Fruit fly (Drosophila melanogaster) whole organism, embryonic: Measurements from ENCODE around the gene Tip60.

Experiments
- Ada2b ChIP-seq: fragments of 200-800 bp; sonication (Bioruptor generic); IDR thresholded peaks from 2 replicates; pipeline ENCODE4 v1.3.6; 2022; ENCODE audit warnings: missing biosample characterization, missing genetic modification characterization
- CG10209 ChIP-seq: fragments of 200-800 bp; sonication (Bioruptor generic); optimal IDR thresholded peaks from 3 replicates; lab custom pipeline; 2017; ENCODE audit warnings: missing biosample characterization, mild to moderate bottlenecking, missing genetic modification characterization, missing genetic modification reagents
- CG1024 ChIP-seq: fragments of 200-800 bp; sonication (Bioruptor generic); IDR thresholded peaks from 2 replicates; pipeline ENCODE4 v1.3.6; 2022; ENCODE audit warnings: missing biosample characterization, missing genetic modification characterization
- CG10274 ChIP-seq: fragments of 200-800 bp; sonication (Bioruptor generic); optimal IDR thresholded peaks from 3 replicates; lab custom pipeline; 2017; ENCODE audit warnings: missing biosample characterization, mild to moderate bottlenecking, missing genetic modification characterization
- CG10366 ChIP-seq: fragments of 200-800 bp; sonication (Bioruptor generic); IDR thresholded peaks from 2 replicates; pipeline ENCODE4 v1.3.6; 2022; ENCODE audit warnings: missing biosample characterization, missing genetic modification characterization
- CG10462 ChIP-seq: fragments of 200-800 bp; sonication (Bioruptor generic); optimal IDR thresholded peaks from 2 replicates; lab custom pipeline; 2016; ENCODE audit warnings: missing biosample characterization, missing genetic modification characterization
- CG13296 ChIP-seq: fragments of 200-800 bp; sonication (Bioruptor generic); optimal IDR thresholded peaks from 3 replicates; lab custom pipeline; 2018; ENCODE audit warnings: missing biosample characterization, mild to moderate bottlenecking, missing genetic modification characterization
- CG13424 ChIP-seq: fragments of 200-800 bp; sonication (Bioruptor generic); optimal IDR thresholded peaks from 2 replicates; lab custom pipeline; 2019; ENCODE audit warnings: missing biosample characterization, mild to moderate bottlenecking, missing genetic modification characterization, moderate library complexity
- CG15514 ChIP-seq: fragments of 200-800 bp; sonication (Bioruptor generic); optimal IDR thresholded peaks from 3 replicates; lab custom pipeline; 2017; ENCODE audit warnings: missing biosample characterization, missing genetic modification characterization, mild to moderate bottlenecking, moderate library complexity, missing genetic modification reagents
- CG1603 ChIP-seq: fragments of 200-800 bp; sonication (Bioruptor generic); optimal IDR thresholded peaks from 2 replicates; lab custom pipeline; 2019; ENCODE audit warnings: missing biosample characterization, mild to moderate bottlenecking, missing genetic modification characterization, moderate library complexity
- CG17361 ChIP-seq: fragments of 200-800 bp; sonication (Bioruptor generic); IDR thresholded peaks from 3 replicates; pipeline ENCODE4 v1.3.6; 2022; ENCODE audit warnings: missing biosample characterization, missing genetic modification characterization
- CG18011 ChIP-seq: fragments of 200-800 bp; sonication (Bioruptor generic); optimal IDR thresholded peaks from 2 replicates; lab custom pipeline; 2017; ENCODE audit warnings: missing biosample characterization, missing genetic modification characterization, mild to moderate bottlenecking, moderate library complexity, missing genotype
- CG2712 ChIP-seq: fragments of 200-800 bp; optimal IDR thresholded peaks from 3 replicates; lab custom pipeline; 2019; ENCODE audit warnings: missing biosample characterization, mild to moderate bottlenecking, missing genetic modification characterization, moderate library complexity
- CG30431 ChIP-seq: fragments of 200-800 bp; sonication (Bioruptor generic); optimal IDR thresholded peaks from 2 replicates; lab custom pipeline; 2017; ENCODE audit warnings: missing biosample characterization, missing genetic modification characterization
- CG3726 ChIP-seq: fragments of 200-800 bp; sonication (Bioruptor generic); IDR thresholded peaks from 3 replicates; pipeline ENCODE4, ENCODE4 v1.3.6; 2022; ENCODE audit warnings: missing biosample characterization, missing genetic modification characterization
- CG4820 ChIP-seq: fragments of 200-800 bp; sonication (Bioruptor generic); optimal IDR thresholded peaks from 3 replicates; lab custom pipeline; 2016; ENCODE audit warnings: missing biosample characterization, missing genetic modification characterization
- CG6689 ChIP-seq: fragments of 200-800 bp; sonication (Bioruptor generic); IDR thresholded peaks from 2 replicates; pipeline ENCODE4 v1.3.6; 2022; ENCODE audit warnings: missing biosample characterization, missing genetic modification characterization
- CG7928 ChIP-seq: fragments of 200-800 bp; sonication (Bioruptor generic); optimal IDR thresholded peaks from 2 replicates; lab custom pipeline; 2017; ENCODE audit warnings: missing biosample characterization, mild to moderate bottlenecking, missing genetic modification characterization
- CG8290 ChIP-seq, 3 experiments: fragments of 200-800 bp; sonication (Bioruptor generic); optimal IDR thresholded peaks; 2 replicates each; lab custom pipeline; 2016 to 2019; ENCODE audit warnings: missing biosample characterization in 3 of 3, missing genetic modification characterization in 3 of 3, mild to moderate bottlenecking in 2 of 3, moderate library complexity in 1 of 3
- CG9797 ChIP-seq: fragments of 200-800 bp; sonication (Bioruptor generic); optimal IDR thresholded peaks from 3 replicates; lab custom pipeline; 2018; ENCODE audit warnings: missing biosample characterization, mild to moderate bottlenecking, missing genetic modification characterization
- CkIIα-i1 ChIP-seq: fragments of 200-800 bp; sonication (Bioruptor generic); IDR thresholded peaks from 2 replicates; pipeline ENCODE4 v1.3.6; 2022; ENCODE audit warnings: missing biosample characterization, missing genetic modification characterization
- Dfd ChIP-seq, 2 experiments: fragments of >200 bp; optimal IDR thresholded peaks; 2 replicates each; lab custom pipeline; 2017; ENCODE audit warnings: missing biosample characterization in 2 of 2, missing genetic modification characterization in 2 of 2
- Dref ChIP-seq: fragments of 200-800 bp; sonication (Bioruptor generic); IDR thresholded peaks from 2 replicates; pipeline ENCODE4 v1.3.6; 2022; ENCODE audit warnings: missing biosample characterization, missing genetic modification characterization
- E2f1 ChIP-seq: fragments of 200-800 bp; sonication (Bioruptor generic); IDR thresholded peaks from 2 replicates; pipeline ENCODE4 v1.3.6; 2022; ENCODE audit warnings: missing biosample characterization, missing genetic modification characterization
- HHEX ChIP-seq: fragments of 200-800 bp; sonication (Bioruptor generic); optimal IDR thresholded peaks from 3 replicates; lab custom pipeline; 2017; ENCODE audit warnings: missing biosample characterization, mild to moderate bottlenecking, missing genetic modification characterization, missing genetic modification reagents
- Spps ChIP-seq: fragments of 200-800 bp; sonication (Bioruptor generic); optimal IDR thresholded peaks from 2 replicates; lab custom pipeline; 2018; ENCODE audit warnings: missing biosample characterization, mild to moderate bottlenecking, missing genetic modification characterization
- Sry-δ ChIP-seq: fragments of 200-800 bp; sonication (Bioruptor generic); optimal IDR thresholded peaks from 2 replicates; lab custom pipeline; 2016; ENCODE audit warnings: missing biosample characterization, missing genetic modification characterization
- Stat92E ChIP-seq, 3 experiments: fragments of >200 bp in 2 of 3; fragments of 200-800 bp in 1 of 3; sonication (Bioruptor generic) in 1 of 3; optimal IDR thresholded peaks; 2 replicates each; lab custom pipeline; 2017 to 2019; ENCODE audit warnings: missing biosample characterization in 3 of 3, missing genetic modification characterization in 3 of 3, mild to moderate bottlenecking in 1 of 3, moderate library complexity in 1 of 3
- amos ChIP-seq: fragments of 200-800 bp; sonication (Bioruptor generic); IDR thresholded peaks from 2 replicates; pipeline ENCODE4 v1.3.6; 2022; ENCODE audit warnings: missing biosample characterization, missing genetic modification characterization; ENCODE audit not compliant: partially characterized antibody
- ash1 ChIP-seq: fragments of 200-800 bp; sonication (Bioruptor generic); optimal IDR thresholded peaks from 2 replicates; lab custom pipeline; 2018; ENCODE audit warnings: missing biosample characterization, mild to moderate bottlenecking, missing genetic modification characterization
- btn ChIP-seq: fragments of 200-800 bp; sonication (Bioruptor generic); optimal IDR thresholded peaks from 2 replicates; lab custom pipeline; 2016; ENCODE audit warnings: missing biosample characterization, missing genetic modification characterization
- corto ChIP-seq: fragments of 200-800 bp; sonication (Bioruptor generic); optimal IDR thresholded peaks from 2 replicates; lab custom pipeline; 2016; ENCODE audit warnings: missing biosample characterization, mild to moderate bottlenecking, missing genetic modification characterization, moderate library complexity
- da ChIP-seq: fragments of 200-800 bp; sonication (Bioruptor generic); optimal IDR thresholded peaks from 2 replicates; lab custom pipeline; 2016; ENCODE audit warnings: missing biosample characterization, missing genetic modification characterization
- dati ChIP-seq: fragments of 200-800 bp; sonication (Bioruptor generic); IDR thresholded peaks from 2 replicates; pipeline ENCODE4 v1.3.6; 2022; ENCODE audit warnings: missing biosample characterization, missing genetic modification characterization
- esg ChIP-seq: fragments of 200-800 bp; sonication (Bioruptor generic); conservative IDR thresholded peaks from 2 replicates; pipeline ENCODE4 v1.3.6; 2022; ENCODE audit warnings: missing biosample characterization, missing genetic modification characterization
- grn ChIP-seq: fragments of 200-800 bp; sonication (Bioruptor generic); optimal IDR thresholded peaks from 3 replicates; lab custom pipeline; 2017; ENCODE audit warnings: missing biosample characterization, missing genetic modification characterization
- gt ChIP-seq: fragments of 200-800 bp; sonication (Bioruptor generic); IDR thresholded peaks from 2 replicates; pipeline ENCODE4 v1.3.6; 2022; ENCODE audit warnings: missing biosample characterization, missing genetic modification characterization
- hb ChIP-seq: fragments of 200-800 bp; sonication (Bioruptor generic); IDR thresholded peaks from 3 replicates; pipeline ENCODE4 v1.3.6; 2022; ENCODE audit warnings: missing biosample characterization, missing genetic modification characterization; ENCODE audit not compliant: partially characterized antibody
- kah ChIP-seq: fragments of 200-800 bp; sonication (Bioruptor generic); optimal IDR thresholded peaks from 2 replicates; lab custom pipeline; 2018; ENCODE audit warnings: missing biosample characterization, mild to moderate bottlenecking, missing genetic modification characterization
- kni ChIP-seq: fragments of 200-800 bp; sonication (Bioruptor generic); optimal IDR thresholded peaks from 3 replicates; lab custom pipeline; 2017; ENCODE audit warnings: mild to moderate bottlenecking, missing biosample characterization, missing genetic modification reagents, missing genetic modification characterization
- lola ChIP-seq, 3 experiments: fragments of >200 bp in 2 of 3; fragments of 200-800 bp in 1 of 3; sonication (Bioruptor generic) in 1 of 3; optimal IDR thresholded peaks; 2 replicates each; lab custom pipeline; 2017 to 2019; ENCODE audit warnings: missing biosample characterization in 3 of 3, missing genetic modification characterization in 3 of 3, mild to moderate bottlenecking in 1 of 3, moderate library complexity in 1 of 3
- mld ChIP-seq: fragments of 200-800 bp; sonication (Bioruptor generic); IDR thresholded peaks from 3 replicates; pipeline ENCODE4 v1.3.6; 2022; ENCODE audit warnings: missing biosample characterization, missing genetic modification characterization; ENCODE audit not compliant: partially characterized antibody
- pum ChIP-seq: fragments of 200-800 bp; sonication (Bioruptor generic); optimal IDR thresholded peaks from 2 replicates; lab custom pipeline; 2016; ENCODE audit warnings: missing biosample characterization, missing genetic modification characterization
- sd ChIP-seq: fragments of 200-800 bp; sonication (Bioruptor generic); optimal IDR thresholded peaks from 3 replicates; lab custom pipeline; 2018; ENCODE audit warnings: missing biosample characterization, mild to moderate bottlenecking, missing genetic modification characterization, moderate library complexity
- sima ChIP-seq: fragments of 200-800 bp; sonication (Bioruptor generic); optimal IDR thresholded peaks from 2 replicates; lab custom pipeline; 2016; ENCODE audit warnings: missing biosample characterization, missing genetic modification characterization
- slbo ChIP-seq: fragments of 200-800 bp; sonication (Bioruptor generic); IDR thresholded peaks from 2 replicates; pipeline ENCODE4 v1.3.6; 2022; ENCODE audit warnings: missing biosample characterization, missing genetic modification characterization
- sqz ChIP-seq: fragments of 200-800 bp; sonication (Bioruptor generic); optimal IDR thresholded peaks from 3 replicates; lab custom pipeline; 2018; ENCODE audit warnings: missing biosample characterization, mild to moderate bottlenecking, missing genetic modification characterization
- stc ChIP-seq: fragments of 200-800 bp; sonication (Bioruptor generic); IDR thresholded peaks from 2 replicates; pipeline ENCODE4 v1.3.6; 2022; ENCODE audit warnings: missing biosample characterization, missing genetic modification characterization
- stwl ChIP-seq: fragments of 200-800 bp; sonication (Bioruptor generic); optimal IDR thresholded peaks from 3 replicates; lab custom pipeline; 2018; ENCODE audit warnings: missing biosample characterization, mild to moderate bottlenecking, missing genetic modification characterization, moderate library complexity
- tio ChIP-seq: fragments of 200-800 bp; sonication (Bioruptor generic); optimal IDR thresholded peaks from 2 replicates; lab custom pipeline; 2017; ENCODE audit warnings: missing biosample characterization, missing genetic modification characterization, inconsistent platforms
- tup ChIP-seq: fragments of 200-800 bp; sonication (Bioruptor generic); optimal IDR thresholded peaks from 2 replicates; lab custom pipeline; 2016; ENCODE audit warnings: missing biosample characterization, mild to moderate bottlenecking, missing genetic modification characterization, moderate library complexity

The Tip60 gene

dm6 chrX:4150989-4151388 is 33.7 kb upstream of the Tip60 start (continued):
- TF ChIP-seq CG13296 (GFP tag; lab: Kevin White, UChicago), result no peak
- no peak for TF ChIP-seq ash1 (GFP tag; lab: Kevin White, UChicago)
- no peak for TF ChIP-seq CG10209
- no peak for TF ChIP-seq sqz (GFP tag; lab: Kevin White, UChicago)
- TF ChIP-seq CG3726, result no peak
- no peak for TF ChIP-seq Ada2b (GFP tag; lab: Robert Waterston, UW)
- TF ChIP-seq CG4820 (GFP tag; lab: Kevin White, UChicago), result no peak
- no peak for TF ChIP-seq lola (GFP tag; optimal IDR thresholded peaks at IDR 0.05; lab: Kevin White, UChicago)
- TF ChIP-seq CkIIα-i1, result no peak
- no peak for TF ChIP-seq CG18011 (GFP tag; lab: Kevin White, UChicago)
- no peak for TF ChIP-seq btn (GFP tag; lab: Kevin White, UChicago)
- TF ChIP-seq esg, result no peak
- TF ChIP-seq CG2712 (tag; lab: Kevin White, UChicago), result no peak
- TF ChIP-seq pum (GFP tag; lab: Kevin White, UChicago), result no peak
- 0 out of 2 replicates have a peak, but pooled peaks have one; percentile 15 for TF ChIP-seq CG6689
- TF ChIP-seq CG9797 (GFP tag; lab: Kevin White, UChicago), result no peak
- TF ChIP-seq sima, result no peak
- no peak for TF ChIP-seq CG10274 (GFP tag; lab: Kevin White, UChicago)
- TF ChIP-seq CG13424, result no peak
- TF ChIP-seq kni, result no peak
- no peak for TF ChIP-seq CG1603
- TF ChIP-seq stc (GFP tag; lab: Robert Waterston, UW), result no peak
- no peak for TF ChIP-seq CG10462 (GFP tag; lab: Kevin White, UChicago)
- TF ChIP-seq HHEX (GFP tag; lab: Kevin White, UChicago), result no peak
- no peak for TF ChIP-seq Dref (GFP tag; lab: Robert Waterston, UW)
- TF ChIP-seq, all 482 proteins: peak for 22

dm6 chrX:4139043-4139442 is 21.8 kb upstream of the Tip60 start:
- TF ChIP-seq sd (tag; lab: Kevin White, UChicago) (no peak), amos (GFP tag; lab: Robert Waterston, UW) (0 out of 2 replicates have a peak, but pooled peaks have one; percentile 6), kah (no peak), da (GFP tag; lab: Kevin White, UChicago) (no peak), Spps (tag; lab: Kevin White, UChicago) (no peak), gt (no peak), corto (GFP tag; lab: Kevin White, UChicago) (no peak), CG10366 (GFP tag; lab: Robert Waterston, UW) (no peak), mld (GFP tag; lab: Robert Waterston, UW) (no peak), tio (GFP tag; lab: Kevin White, UChicago) (no peak), Stat92E (GFP tag; optimal IDR thresholded peaks at IDR 0.05; lab: Kevin White, UChicago) (no peak), CG7928 (GFP tag; lab: Kevin White, UChicago) (peak; percentile 29), tup (GFP tag; lab: Kevin White, UChicago) (no peak), CG1024 (GFP tag; lab: Robert Waterston, UW) (no peak), Sry-δ (no peak), CG30431 (GFP tag; lab: Kevin White, UChicago) (no peak), grn (GFP tag; lab: Kevin White, UChicago) (no peak), Dfd (GFP tag; optimal IDR thresholded peaks at IDR 0.05; lab: Kevin White, UChicago) (peak in 1 of 2 experiments; percentile 82), hb (GFP tag; lab: Robert Waterston, UW) (no peak), E2f1 (no peak), CG8290 (GFP tag; optimal IDR thresholded peaks at IDR 0.05; lab: Kevin White, UChicago) (peak; percentile 99), CG8290 (tag; optimal IDR thresholded peaks at IDR 0.05; lab: Kevin White, UChicago) (peak; percentile 53 to 94), stwl (tag; lab: Kevin White, UChicago) (peak; percentile 96), CG15514 (no peak), CG17361 (GFP tag; lab: Robert Waterston, UW) (no peak), dati (GFP tag; lab: Robert Waterston, UW) (no peak), slbo (GFP tag; lab: Robert Waterston, UW) (no peak)
